Fruit fly (Drosophila melanogaster) whole organism, wandering third instar larva: ENCODE measurements around the gene Irbp18.
A peak's percentile ranks its signal among the peaks of the same experiment; 100 is the strongest.

ENCODE experiments used
- Abd-B ChIP-seq: fragments of >200 bp; optimal IDR thresholded peaks from 2 replicates; lab custom pipeline; 2017; ENCODE audit warnings: missing biosample characterization, missing genetic modification characterization
- CG32264 ChIP-seq: fragments of 200-800 bp; sonication (Bioruptor generic); optimal IDR thresholded peaks from 2 replicates; lab custom pipeline; 2016; ENCODE audit warnings: missing biosample characterization, missing genetic modification characterization
- CG9705 ChIP-seq: fragments of 200-800 bp; sonication (Bioruptor generic); optimal IDR thresholded peaks from 2 replicates; lab custom pipeline; 2018; ENCODE audit warnings: missing biosample characterization, mild to moderate bottlenecking, missing genetic modification characterization
- CrebA ChIP-seq: fragments of 200-800 bp; sonication (Bioruptor generic); optimal IDR thresholded peaks from 2 replicates; lab custom pipeline; 2016; ENCODE audit warnings: missing biosample characterization, mild to moderate bottlenecking, missing genetic modification characterization, borderline replicate concordance
- Dfd ChIP-seq: fragments of >200 bp; optimal IDR thresholded peaks from 2 replicates; lab custom pipeline; 2017; ENCODE audit warnings: missing biosample characterization, missing genetic modification characterization
- Dif ChIP-seq: fragments of 200-275, 200-300 bp; sonication (Bioruptor generic); optimal IDR thresholded peaks from 2 replicates; lab custom pipeline; 2018; ENCODE audit warnings: missing biosample characterization, missing genetic modification characterization; ENCODE audit not compliant: partially characterized antibody
- GATAd ChIP-seq: sonication (Bioruptor generic); optimal IDR thresholded peaks from 2 replicates; lab custom pipeline; 2016; ENCODE audit warnings: missing biosample characterization, missing genetic modification characterization
- HLH106 ChIP-seq: fragments of 200-800 bp; optimal IDR thresholded peaks from 3 replicates; lab custom pipeline; 2019; ENCODE audit warnings: missing biosample characterization, mild to moderate bottlenecking, missing genetic modification characterization, moderate library complexity
- Hnf4 ChIP-seq: fragments of 200-800 bp; sonication (Bioruptor generic); optimal IDR thresholded peaks from 2 replicates; lab custom pipeline; 2016; ENCODE audit warnings: missing biosample characterization, mild to moderate bottlenecking, missing genetic modification characterization
- Hr78 ChIP-seq: fragments of >200 bp; optimal IDR thresholded peaks from 2 replicates; lab custom pipeline; 2017; ENCODE audit warnings: missing biosample characterization, missing genetic modification characterization
- Hr83 ChIP-seq: fragments of 200-300 bp; sonication (Bioruptor generic); optimal IDR thresholded peaks from 2 replicates; lab custom pipeline; 2016; ENCODE audit warnings: missing biosample characterization, mild to moderate bottlenecking, missing genetic modification characterization, moderate library complexity; ENCODE audit not compliant: poor library complexity, severe bottlenecking
- Jra ChIP-seq: sonication (Bioruptor generic); optimal IDR thresholded peaks from 2 replicates; lab custom pipeline; 2016; ENCODE audit warnings: missing biosample characterization, missing genetic modification characterization
- Mio ChIP-seq: sonication (Bioruptor generic); optimal IDR thresholded peaks from 2 replicates; lab custom pipeline; 2016; ENCODE audit warnings: missing biosample characterization, missing genetic modification characterization
- Myc ChIP-seq: fragments of >200 bp; optimal IDR thresholded peaks from 2 replicates; lab custom pipeline; 2017
- N ChIP-seq: fragments of >200 bp; optimal IDR thresholded peaks from 2 replicates; lab custom pipeline; 2018; ENCODE audit warnings: missing biosample characterization, missing external identifiers, missing genetic modification characterization
- OdsH ChIP-seq: fragments of 200-800 bp; sonication (Bioruptor generic); optimal IDR thresholded peaks from 2 replicates; lab custom pipeline; 2016; ENCODE audit warnings: missing biosample characterization, mild to moderate bottlenecking, missing genetic modification characterization
- Rel ChIP-seq, 2 experiments: fragments of 200-800 bp; sonication (Bioruptor generic) in 1 of 2; optimal IDR thresholded peaks; 2 replicates in 1 of 2; 3 replicates in 1 of 2; lab custom pipeline; 2016 to 2019; ENCODE audit warnings: mild to moderate bottlenecking in 2 of 2, missing biosample characterization in 2 of 2, missing genetic modification characterization in 2 of 2, moderate library complexity in 1 of 2
- Sp1 ChIP-seq: fragments of 200-800 bp; sonication (Bioruptor generic); optimal IDR thresholded peaks from 3 replicates; lab custom pipeline; 2019; ENCODE audit warnings: missing biosample characterization, mild to moderate bottlenecking, missing genetic modification characterization, moderate library complexity
- Vsx2 ChIP-seq: fragments of 200-300, 225-300 bp; sonication (Bioruptor generic); optimal IDR thresholded peaks from 2 replicates; lab custom pipeline; 2018; ENCODE audit warnings: missing biosample characterization, missing genetic modification characterization; ENCODE audit not compliant: partially characterized antibody
- br ChIP-seq: fragments of 200-800 bp; sonication (Bioruptor generic); optimal IDR thresholded peaks from 2 replicates; lab custom pipeline; 2016; ENCODE audit warnings: missing biosample characterization, missing genetic modification characterization
- dl ChIP-seq, 2 experiments: fragments of 175-275, 200-275 bp in 1 of 2; fragments of 200-275 bp in 1 of 2; sonication (Bioruptor generic); optimal IDR thresholded peaks; lab custom pipeline; 2018; ENCODE audit warnings: mild to moderate bottlenecking in 2 of 2, missing biosample characterization in 2 of 2, missing genetic modification characterization in 2 of 2, moderate library complexity in 2 of 2; ENCODE audit not compliant: partially characterized antibody in 2 of 2, insufficient read depth in 1 of 2
- dmrt93B ChIP-seq: fragments of 200-800 bp; sonication (Bioruptor generic); optimal IDR thresholded peaks from 2 replicates; lab custom pipeline; 2018; ENCODE audit warnings: missing biosample characterization, mild to moderate bottlenecking, missing genetic modification characterization
- dsf ChIP-seq: sonication (Bioruptor generic); optimal IDR thresholded peaks from 2 replicates; lab custom pipeline; 2016; ENCODE audit warnings: missing biosample characterization, missing genetic modification characterization, borderline replicate concordance
- foxo ChIP-seq, 2 experiments: fragments of 200-800 bp; sonication (Bioruptor generic); optimal IDR thresholded peaks; 2 replicates in 1 of 2; 3 replicates in 1 of 2; lab custom pipeline; 2016 to 2017; ENCODE audit warnings: missing biosample characterization in 2 of 2, missing genetic modification characterization in 2 of 2
- fru ChIP-seq: fragments of 200-800 bp; sonication (Bioruptor generic); optimal IDR thresholded peaks from 3 replicates; lab custom pipeline; 2016; ENCODE audit warnings: missing biosample characterization, mild to moderate bottlenecking, missing genetic modification characterization
- h ChIP-seq: fragments of 200-800 bp; sonication (Bioruptor generic); optimal IDR thresholded peaks from 3 replicates; lab custom pipeline; 2016; ENCODE audit warnings: missing biosample characterization, mild to moderate bottlenecking, missing genetic modification characterization
- jim ChIP-seq: fragments of 175-275, 200-325 bp; sonication (Bioruptor generic); optimal IDR thresholded peaks from 2 replicates; lab custom pipeline; 2016; ENCODE audit warnings: missing biosample characterization, mild to moderate bottlenecking, missing genetic modification characterization
- lola ChIP-seq: fragments of >200 bp; optimal IDR thresholded peaks from 2 replicates; lab custom pipeline; 2017; ENCODE audit warnings: missing biosample characterization, missing genetic modification characterization
- pan ChIP-seq: fragments of >200 bp; optimal IDR thresholded peaks from 2 replicates; lab custom pipeline; 2017
- psq ChIP-seq: fragments of 200-800 bp; sonication (Bioruptor generic); optimal IDR thresholded peaks from 3 replicates; lab custom pipeline; 2017; ENCODE audit warnings: missing biosample characterization, mild to moderate bottlenecking, missing genetic modification characterization, moderate library complexity
- rgr ChIP-seq: fragments of 200-800 bp; sonication (Bioruptor generic); optimal IDR thresholded peaks from 3 replicates; lab custom pipeline; 2016; ENCODE audit warnings: missing biosample characterization, mild to moderate bottlenecking, missing genetic modification characterization
- sage ChIP-seq: fragments of 200-800 bp; sonication (Bioruptor generic); optimal IDR thresholded peaks from 2 replicates; lab custom pipeline; 2016; ENCODE audit warnings: missing biosample characterization, mild to moderate bottlenecking, missing genetic modification characterization
- sv ChIP-seq: fragments of 200-800 bp; sonication (Bioruptor generic); optimal IDR thresholded peaks from 3 replicates; lab custom pipeline; 2016; ENCODE audit warnings: missing biosample characterization, missing genetic modification characterization
- tai ChIP-seq: sonication (Bioruptor generic); optimal IDR thresholded peaks from 2 replicates; lab custom pipeline; 2016; ENCODE audit warnings: missing biosample characterization, missing genetic modification characterization
- usp ChIP-seq: fragments of >200 bp; optimal IDR thresholded peaks from 2 replicates; lab custom pipeline; 2017; ENCODE audit warnings: missing biosample characterization, missing genetic modification characterization
- woc ChIP-seq: sonication (Bioruptor generic); optimal IDR thresholded peaks from 2 replicates; lab custom pipeline; 2016; ENCODE audit warnings: missing biosample characterization, mild to moderate bottlenecking, missing genetic modification characterization

Irbp18 gene

DNA sequence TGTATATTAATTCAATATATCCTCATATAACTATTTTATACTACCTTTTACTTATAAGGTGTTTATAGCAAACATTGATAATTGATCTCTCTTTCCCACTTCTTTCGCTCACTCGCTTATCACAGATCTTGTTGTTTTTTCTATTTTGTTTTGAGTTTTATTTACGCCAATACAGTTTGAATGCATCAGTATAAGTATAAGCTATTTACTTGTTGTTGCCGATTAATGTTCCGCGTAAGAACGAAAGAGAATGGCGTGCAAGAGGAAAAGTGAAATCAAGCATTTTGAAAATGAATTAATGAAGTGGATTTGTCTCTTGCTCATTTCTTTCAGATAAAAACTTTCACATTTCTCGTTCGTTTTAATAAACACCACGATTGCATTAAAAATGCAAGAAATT, 14.4 kb downstream of the Irbp18 start:
- TF ChIP-seq psq (GFP tag; lab: Kevin White, UChicago) (peak; percentile 60), fru (no peak), rgr (GFP tag; lab: Kevin White, UChicago) (peak; percentile 87), jim (no peak), dl (GFP tag; optimal IDR thresholded peaks at IDR 0.05; lab: Kevin White, UChicago; ENCODE audit: insufficient read depth in 1 of 2, partially characterized antibody in 2 of 2) (no peak), OdsH (GFP tag; lab: Kevin White, UChicago) (no peak)

DNA sequence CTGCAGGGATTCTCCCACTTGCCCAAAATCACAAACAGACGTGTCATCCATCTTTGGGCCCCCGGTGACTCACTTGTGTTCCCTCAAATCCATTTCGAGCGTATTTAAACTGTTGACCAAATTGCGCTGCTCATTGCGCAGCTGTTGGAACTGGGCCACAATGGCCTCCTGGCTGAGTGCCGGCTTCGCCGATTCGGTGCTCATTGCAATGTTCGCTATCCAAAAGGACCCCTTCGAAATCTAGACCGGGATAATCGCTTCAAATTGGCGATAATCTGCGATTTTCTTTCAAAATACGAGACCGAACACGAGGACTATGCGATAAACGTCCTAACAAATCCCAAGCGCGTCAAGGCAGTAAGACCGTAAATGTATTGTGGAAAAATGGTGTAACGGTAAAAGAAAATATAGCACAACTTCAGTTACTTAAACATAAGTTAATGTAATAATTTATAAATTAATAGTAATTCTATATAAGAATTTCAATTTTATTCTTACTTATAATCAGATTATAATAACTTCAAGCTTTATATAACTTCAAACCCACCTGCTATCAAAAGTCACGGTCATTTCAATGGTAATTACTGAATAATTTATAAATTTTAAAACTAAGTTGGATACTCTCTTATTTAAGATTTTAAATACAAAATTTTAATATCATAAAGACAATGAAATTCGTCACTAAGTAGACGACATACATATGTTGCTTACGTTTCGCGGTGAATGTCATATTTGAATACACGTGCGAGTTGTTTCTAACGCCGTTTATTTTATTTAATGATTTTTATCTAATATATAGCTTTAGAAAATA, 23.7 kb downstream of the Irbp18 start, which contains the start of the genes Pfdn2 and Noc1:
Pfdn2 (minus strand) TSS at position 346 of the 811 bp plus-strand sequence.
Noc1 (plus strand) TSS at position 727 of the 811 bp plus-strand sequence.
- TF ChIP-seq dl (GFP tag; optimal IDR thresholded peaks at IDR 0.05; lab: Kevin White, UChicago; ENCODE audit: insufficient read depth in 1 of 2, partially characterized antibody in 2 of 2) (no peak), Vsx2 (GFP tag; lab: Kevin White, UChicago) (no peak), sv (GFP tag; lab: Kevin White, UChicago) (peak; percentile 24), dsf (peak; percentile 51), CrebA (no peak), Myc (lab: Kevin White, UChicago) (peak; percentile 55), CG9705 (GFP tag; lab: Kevin White, UChicago) (no peak), woc (no peak), psq (GFP tag; lab: Kevin White, UChicago) (peak; percentile 54), OdsH (GFP tag; lab: Kevin White, UChicago) (no peak), HLH106 (tag; lab: Kevin White, UChicago) (no peak), rgr (GFP tag; lab: Kevin White, UChicago) (no peak), Hr83 (GFP tag; lab: Kevin White, UChicago) (no peak), lola (no peak), Mio (GFP tag; lab: Kevin White, UChicago) (no peak)

DNA sequence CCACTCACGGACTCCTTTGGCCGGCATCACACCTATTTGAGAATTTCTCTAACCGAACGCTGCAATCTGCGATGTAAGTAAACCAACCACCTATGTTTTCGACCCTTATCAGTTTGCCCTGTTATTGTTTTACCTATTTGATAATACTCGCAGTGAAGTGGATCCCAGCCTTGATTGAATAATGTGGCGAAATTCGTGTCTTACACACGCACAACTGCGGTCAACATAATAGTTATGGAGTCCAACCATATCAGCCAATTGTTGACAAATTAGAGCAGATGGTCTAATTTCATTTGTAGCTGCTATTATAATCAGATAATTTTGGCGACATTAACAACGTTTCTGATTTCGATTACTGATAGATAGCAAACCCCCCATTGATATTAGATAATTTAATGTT, 26.9 kb downstream of the Irbp18 start:
- TF ChIP-seq br (GFP tag; lab: Kevin White, UChicago) (no peak), dmrt93B (GFP tag; lab: Kevin White, UChicago) (no peak), Dfd (GFP tag; lab: Kevin White, UChicago) (no peak), Sp1 (GFP tag; lab: Kevin White, UChicago) (no peak), usp (GFP tag; lab: Kevin White, UChicago) (no peak), Dif (GFP tag; lab: Kevin White, UChicago) (no peak), CG32264 (GFP tag; lab: Kevin White, UChicago) (no peak), psq (GFP tag; lab: Kevin White, UChicago) (no peak), OdsH (GFP tag; lab: Kevin White, UChicago) (no peak), Myc (lab: Kevin White, UChicago) (no peak), dl (GFP tag; optimal IDR thresholded peaks at IDR 0.05; lab: Kevin White, UChicago; ENCODE audit: insufficient read depth in 1 of 2, partially characterized antibody in 2 of 2) (no peak), sv (GFP tag; lab: Kevin White, UChicago) (no peak), foxo (GFP tag; optimal IDR thresholded peaks at IDR 0.05; lab: Kevin White, UChicago) (no peak), Hr78 (GFP tag; lab: Kevin White, UChicago) (no peak)
- TF ChIP-seq, all 38 proteins: peak for 0

DNA sequence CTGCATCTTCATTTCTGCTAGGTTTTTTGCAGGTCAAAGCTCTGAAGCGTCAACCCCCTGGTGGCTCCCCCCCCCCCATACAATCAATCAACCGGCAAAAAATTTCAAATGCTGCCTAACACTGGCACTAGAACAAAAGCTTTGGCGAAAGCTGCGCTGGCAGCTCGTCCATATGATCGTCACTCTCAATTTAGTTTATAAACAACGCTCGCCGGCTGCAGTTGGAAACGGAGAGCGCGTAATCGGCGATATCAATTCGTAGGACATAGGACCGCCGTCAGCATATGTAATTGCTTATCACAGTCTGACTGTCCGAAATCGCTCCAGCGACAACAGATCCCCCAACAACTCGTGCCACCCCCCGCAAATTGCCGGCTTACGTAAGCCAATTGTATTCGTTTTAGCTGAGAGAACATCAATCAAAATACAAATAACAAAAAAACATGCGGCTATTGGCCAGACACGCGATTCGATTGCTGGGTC, 27.6 kb downstream of the Irbp18 start, which contains the start of gene Mocs1:
Mocs1 (plus strand) TSS at position 155 of the 483 bp plus-strand sequence.
- TF ChIP-seq Rel (GFP tag; optimal IDR thresholded peaks at IDR 0.05; lab: Kevin White, UChicago) (no peak), Rel (tag; optimal IDR thresholded peaks at IDR 0.05; lab: Kevin White, UChicago) (peak; percentile 24), Vsx2 (GFP tag; lab: Kevin White, UChicago) (no peak), dmrt93B (GFP tag; lab: Kevin White, UChicago) (no peak), h (GFP tag; lab: Kevin White, UChicago) (no peak), Jra (GFP tag; lab: Kevin White, UChicago) (no peak), lola (no peak), jim (peak; percentile 11), pan (lab: Kevin White, UChicago) (no peak), sage (no peak), Hr83 (GFP tag; lab: Kevin White, UChicago) (peak; percentile 77), dl (GFP tag; optimal IDR thresholded peaks at IDR 0.05; lab: Kevin White, UChicago; ENCODE audit: insufficient read depth in 1 of 2, partially characterized antibody in 2 of 2) (no peak), CrebA (no peak), fru (no peak), br (GFP tag; lab: Kevin White, UChicago) (no peak), Mio (GFP tag; lab: Kevin White, UChicago) (no peak), OdsH (GFP tag; lab: Kevin White, UChicago) (peak; percentile 14), Dif (GFP tag; lab: Kevin White, UChicago) (peak; percentile 47), dsf (no peak), Sp1 (GFP tag; lab: Kevin White, UChicago) (peak; percentile 31), foxo (GFP tag; optimal IDR thresholded peaks at IDR 0.05; lab: Kevin White, UChicago) (peak in 1 of 2 experiments; percentile 43), CG9705 (GFP tag; lab: Kevin White, UChicago) (no peak), usp (GFP tag; lab: Kevin White, UChicago) (no peak), sv (GFP tag; lab: Kevin White, UChicago) (no peak), GATAd (GFP tag; lab: Kevin White, UChicago) (no peak), tai (GFP tag; lab: Kevin White, UChicago) (no peak), Myc (lab: Kevin White, UChicago) (no peak), N (GFP tag; lab: Kevin White, UChicago) (no peak), woc (no peak), Abd-B (GFP tag; lab: Kevin White, UChicago) (no peak), Hr78 (GFP tag; lab: Kevin White, UChicago) (no peak), Hnf4 (GFP tag; lab: Kevin White, UChicago) (peak; percentile 49)
